Worm (Caenorhabditis elegans) whole organism, L4 larva: ENCODE results near the gene idpp-6.

Experiments
- D1046.2 ChIP-seq: fragments of 200-800 bp; sonication (Bioruptor generic); IDR thresholded peaks from 2 replicates; pipeline ENCODE4 v1.3.6; 2022; ENCODE audit warnings: missing genetic modification characterization, missing compliant biosample characterization
- F10B5.3 ChIP-seq: sonication (generic microtip); optimal IDR thresholded peaks from 2 replicates; lab custom pipeline; 2016; ENCODE audit warnings: mild to moderate bottlenecking, missing genetic modification characterization, missing compliant biosample characterization
- F26F4.8 ChIP-seq: fragments of 200-800 bp; sonication (Bioruptor generic); conservative IDR thresholded peaks from 2 replicates; pipeline ENCODE4 v1.3.6; 2022; ENCODE audit warnings: missing genetic modification characterization, missing compliant biosample characterization
- Y105C5A.15 ChIP-seq: fragments of 200-800 bp; sonication (Bioruptor generic); IDR thresholded peaks from 2 replicates; pipeline ENCODE4 v1.3.6; 2022; ENCODE audit warnings: missing genetic modification characterization, missing compliant biosample characterization
- Y5F2A.4 ChIP-seq: fragments of 200-800 bp; sonication (Bioruptor generic); optimal IDR thresholded peaks from 2 replicates; lab custom pipeline; 2018; ENCODE audit warnings: mild to moderate bottlenecking, missing genetic modification characterization, missing compliant biosample characterization
- Y75B8A.6 ChIP-seq: fragments of 200-800 bp; sonication (Bioruptor generic); IDR thresholded peaks from 2 replicates; pipeline ENCODE4 v1.3.6; 2022; ENCODE audit warnings: missing genetic modification reagents, missing genetic modification characterization, missing compliant biosample characterization
- aha-1 ChIP-seq: fragments of 150-350 bp; peaks from one replicate; lab custom pipeline; 2014; ENCODE audit warnings: missing biosample characterization, missing genetic modification characterization
- aly-2 ChIP-seq: sonication (generic microtip); optimal IDR thresholded peaks from 2 replicates; lab custom pipeline; 2018; ENCODE audit warnings: missing biosample characterization, missing genetic modification characterization
- ama-1 ChIP-seq: fragments of 150-350 bp; optimal IDR thresholded peaks from 2 replicates; lab custom pipeline; 2014; ENCODE audit warnings: inconsistent platforms, mixed read lengths
- arid-1 ChIP-seq: fragments of 200-800 bp; sonication (Bioruptor generic); conservative IDR thresholded peaks from 2 replicates; pipeline ENCODE4 v1.3.6; 2022; ENCODE audit warnings: missing genetic modification reagents, missing genetic modification characterization, missing compliant biosample characterization
- ceh-28 ChIP-seq: fragments of 150-350 bp; optimal IDR thresholded peaks from 2 replicates; lab custom pipeline; 2014; ENCODE audit warnings: missing biosample characterization, missing genetic modification reagents, missing genetic modification characterization
- ceh-32 ChIP-seq: sonication (generic microtip); optimal IDR thresholded peaks from 2 replicates; lab custom pipeline; 2016; ENCODE audit warnings: mild to moderate bottlenecking, missing genetic modification characterization, missing compliant biosample characterization; ENCODE audit not compliant: poor library complexity
- ctbp-1 ChIP-seq: fragments of 200-800 bp; sonication (Bioruptor generic); IDR thresholded peaks from 2 replicates; pipeline ENCODE4 v1.3.6; 2022; ENCODE audit warnings: missing genetic modification reagents, missing genetic modification characterization, missing compliant biosample characterization
- daf-16 ChIP-seq, 3 experiments: sonication (generic microtip); optimal IDR thresholded peaks; 2 replicates each; lab custom pipeline; 2016 to 2017; ENCODE audit warnings: missing genetic modification characterization in 3 of 3, missing genetic modification reagents in 3 of 3, mild to moderate bottlenecking in 2 of 3, missing compliant biosample characterization in 2 of 3, missing biosample characterization in 1 of 3, moderate library complexity in 1 of 3
- daf-19 ChIP-seq: fragments of 200-800 bp; sonication (Bioruptor generic); conservative IDR thresholded peaks from 2 replicates; pipeline ENCODE4 v1.3.6; 2022; ENCODE audit warnings: missing genetic modification characterization, missing compliant biosample characterization
- daf-8 ChIP-seq: fragments of 200-800 bp; sonication (Bioruptor generic); IDR thresholded peaks from 2 replicates; pipeline ENCODE4 v1.3.6; 2022; ENCODE audit warnings: missing genetic modification characterization, missing compliant biosample characterization
- dmd-6 ChIP-seq: fragments of 200-800 bp; sonication (Bioruptor generic); IDR thresholded peaks from 2 replicates; pipeline ENCODE4 v1.3.6; 2022; ENCODE audit warnings: missing genetic modification reagents, missing genetic modification characterization, missing compliant biosample characterization
- dmd-9 ChIP-seq: fragments of 200-800 bp; sonication (Bioruptor generic); IDR thresholded peaks from 2 replicates; pipeline ENCODE4 v1.3.6; 2022; ENCODE audit warnings: missing genetic modification reagents, missing genetic modification characterization, missing compliant biosample characterization
- egl-27 ChIP-seq: sonication (generic microtip); optimal IDR thresholded peaks from 3 replicates; lab custom pipeline; 2017; ENCODE audit warnings: missing biosample characterization, missing genetic modification reagents, missing genetic modification characterization
- egl-43 ChIP-seq: fragments of 200-800 bp; sonication (Bioruptor generic); IDR thresholded peaks from 2 replicates; pipeline ENCODE4 v1.3.6; 2022; ENCODE audit warnings: missing genetic modification reagents, missing genetic modification characterization, missing compliant biosample characterization
- fkh-10 ChIP-seq: fragments of 150-350 bp; optimal IDR thresholded peaks from 2 replicates; lab custom pipeline; 2014; ENCODE audit warnings: missing biosample characterization, missing genetic modification reagents, missing genetic modification characterization
- hlh-30 ChIP-seq: sonication (generic microtip); optimal IDR thresholded peaks from 2 replicates; lab custom pipeline; 2017; ENCODE audit warnings: antibody characterized with exemption, mild to moderate bottlenecking, missing genetic modification characterization, missing compliant biosample characterization; ENCODE audit not compliant: insufficient read depth
- jun-1 ChIP-seq: fragments of 150-350 bp; optimal IDR thresholded peaks from 2 replicates; lab custom pipeline; 2014; ENCODE audit warnings: missing biosample characterization, missing genetic modification reagents, missing genetic modification characterization
- lin-1 ChIP-seq: fragments of 200-800 bp; sonication (Bioruptor generic); IDR thresholded peaks from 2 replicates; pipeline ENCODE4 v1.3.6; 2022; ENCODE audit warnings: missing genetic modification reagents, missing genetic modification characterization, missing compliant biosample characterization
- lin-15B ChIP-seq: fragments of 150-350 bp; sonication (generic microtip); optimal IDR thresholded peaks from 3 replicates; lab custom pipeline; 2014; ENCODE audit warnings: missing biosample characterization, missing genetic modification characterization
- lin-29 ChIP-seq: fragments of 200-800 bp; sonication (Bioruptor generic); IDR thresholded peaks from 2 replicates; pipeline ENCODE4 v1.3.6; 2022; ENCODE audit warnings: missing genetic modification reagents, missing genetic modification characterization, missing compliant biosample characterization
- lin-39 ChIP-seq: fragments of 150-350 bp; optimal IDR thresholded peaks from 2 replicates; lab custom pipeline; 2014; ENCODE audit warnings: missing biosample characterization, missing genetic modification reagents, missing genetic modification characterization
- lir-3 ChIP-seq: sonication (generic microtip); optimal IDR thresholded peaks from 2 replicates; lab custom pipeline; 2016; ENCODE audit warnings: mild to moderate bottlenecking, missing genetic modification characterization, missing compliant biosample characterization
- lsy-2 ChIP-seq, 2 experiments: fragments of 150-350 bp in 1 of 2; sonication (generic microtip) in 1 of 2; optimal IDR thresholded peaks; 2 replicates each; lab custom pipeline; 2014 to 2017; ENCODE audit warnings: missing biosample characterization in 2 of 2, missing genetic modification characterization in 2 of 2
- mdl-1 ChIP-seq, 2 experiments: fragments of 150-350 bp in 1 of 2; sonication (generic microtip) in 1 of 2; optimal IDR thresholded peaks; 2 replicates each; lab custom pipeline; 2014 to 2017; ENCODE audit warnings: missing biosample characterization in 2 of 2, missing genetic modification characterization in 2 of 2
- nhr-10 ChIP-seq: fragments of 150-350 bp; optimal IDR thresholded peaks from 2 replicates; lab custom pipeline; 2014; ENCODE audit warnings: missing biosample characterization, missing genetic modification characterization
- nhr-102 ChIP-seq: sonication (generic microtip); optimal IDR thresholded peaks from 2 replicates; lab custom pipeline; 2016; ENCODE audit warnings: mild to moderate bottlenecking, missing genetic modification characterization, moderate library complexity, missing compliant biosample characterization
- nhr-111 ChIP-seq: fragments of 200-800 bp; sonication (Bioruptor generic); optimal IDR thresholded peaks from 2 replicates; lab custom pipeline; 2018; ENCODE audit warnings: mild to moderate bottlenecking, missing genetic modification characterization, missing compliant biosample characterization
- nhr-25 ChIP-seq: sonication (generic microtip); optimal IDR thresholded peaks from 2 replicates; lab custom pipeline; 2017; ENCODE audit warnings: missing genetic modification characterization, mild to moderate bottlenecking, missing compliant biosample characterization, antibody characterized with exemption, moderate library complexity, borderline replicate concordance; ENCODE audit not compliant: insufficient read depth
- nhr-28 ChIP-seq: fragments of 150-350 bp; optimal IDR thresholded peaks from 2 replicates; lab custom pipeline; 2014; ENCODE audit warnings: missing biosample characterization, missing genetic modification characterization
- nhr-42 ChIP-seq: fragments of 200-800 bp; sonication (Bioruptor generic); IDR thresholded peaks from 2 replicates; pipeline ENCODE4 v1.3.6; 2022; ENCODE audit warnings: missing genetic modification characterization, missing compliant biosample characterization
- nhr-48 ChIP-seq: sonication (generic microtip); optimal IDR thresholded peaks from 2 replicates; lab custom pipeline; 2016; ENCODE audit warnings: mild to moderate bottlenecking, missing genetic modification characterization, missing compliant biosample characterization
- nhr-6 ChIP-seq: fragments of 150-350 bp; optimal IDR thresholded peaks from 2 replicates; lab custom pipeline; 2014; ENCODE audit warnings: missing biosample characterization, missing genetic modification characterization
- nhr-77 ChIP-seq: fragments of 150-350 bp; optimal IDR thresholded peaks from 2 replicates; lab custom pipeline; 2014; ENCODE audit warnings: missing biosample characterization, missing genetic modification characterization
- php-3 ChIP-seq: fragments of 200-800 bp; sonication (Bioruptor generic); IDR thresholded peaks from 2 replicates; pipeline ENCODE4 v1.3.6; 2022; ENCODE audit warnings: missing genetic modification reagents, missing genetic modification characterization, missing compliant biosample characterization
- rbr-2 ChIP-seq: sonication (generic microtip); optimal IDR thresholded peaks from 2 replicates; lab custom pipeline; 2016; ENCODE audit warnings: missing genotype, missing genetic modification characterization, missing compliant biosample characterization
- skn-1 ChIP-seq: fragments of 150-350 bp; optimal IDR thresholded peaks from 2 replicates; lab custom pipeline; 2014; ENCODE audit warnings: missing biosample characterization, missing genetic modification characterization
- spr-1 ChIP-seq: sonication (generic microtip); optimal IDR thresholded peaks from 2 replicates; lab custom pipeline; 2016; ENCODE audit warnings: mild to moderate bottlenecking, missing genetic modification characterization, missing compliant biosample characterization
- spr-3 ChIP-seq: fragments of 200-800 bp; sonication (Bioruptor generic); optimal IDR thresholded peaks from 2 replicates; lab custom pipeline; 2018; ENCODE audit warnings: mild to moderate bottlenecking, missing genetic modification characterization, missing compliant biosample characterization
- tag-97 ChIP-seq: fragments of 200-800 bp; sonication (Bioruptor generic); IDR thresholded peaks from 2 replicates; pipeline ENCODE4 v1.3.6; 2022; ENCODE audit warnings: missing genetic modification characterization, missing compliant biosample characterization
- tra-1 ChIP-seq: fragments of 200-800 bp; sonication (Bioruptor generic); IDR thresholded peaks from 2 replicates; pipeline ENCODE4 v1.3.6; 2022; ENCODE audit warnings: missing genetic modification reagents, missing genetic modification characterization, missing compliant biosample characterization
- unc-39 ChIP-seq: sonication (generic microtip); optimal IDR thresholded peaks from 2 replicates; lab custom pipeline; 2017; ENCODE audit warnings: missing biosample characterization, missing genetic modification characterization
- unc-62 ChIP-seq, 3 experiments: fragments of 150-350 bp in 1 of 3; sonication (generic microtip); optimal IDR thresholded peaks in 2 of 3; peaks in 1 of 3; 1 replicate in 1 of 3; 2 replicates in 2 of 3; lab custom pipeline; 2014 to 2017; ENCODE audit warnings: missing biosample characterization in 3 of 3, missing genetic modification characterization in 3 of 3, missing genetic modification reagents in 3 of 3, missing genotype in 1 of 3
- zfp-3 ChIP-seq: fragments of 200-800 bp; sonication (Bioruptor generic); conservative IDR thresholded peaks from 2 replicates; pipeline ENCODE4 v1.3.6; 2022; ENCODE audit warnings: missing genetic modification reagents, missing genetic modification characterization, missing compliant biosample characterization
- zip-11 ChIP-seq: fragments of 200-800 bp; sonication (Bioruptor generic); IDR thresholded peaks from 2 replicates; pipeline ENCODE4 v1.3.6; 2022; ENCODE audit warnings: missing genetic modification characterization, missing compliant biosample characterization
- ztf-11 ChIP-seq: fragments of 150-350 bp; optimal IDR thresholded peaks from 2 replicates; lab custom pipeline; 2014; ENCODE audit warnings: missing biosample characterization, missing genetic modification characterization
- ztf-7 ChIP-seq: fragments of 150-350 bp; optimal IDR thresholded peaks from 2 replicates; lab custom pipeline; 2014; ENCODE audit warnings: missing biosample characterization, missing genetic modification characterization

idpp-6 gene

DNA sequence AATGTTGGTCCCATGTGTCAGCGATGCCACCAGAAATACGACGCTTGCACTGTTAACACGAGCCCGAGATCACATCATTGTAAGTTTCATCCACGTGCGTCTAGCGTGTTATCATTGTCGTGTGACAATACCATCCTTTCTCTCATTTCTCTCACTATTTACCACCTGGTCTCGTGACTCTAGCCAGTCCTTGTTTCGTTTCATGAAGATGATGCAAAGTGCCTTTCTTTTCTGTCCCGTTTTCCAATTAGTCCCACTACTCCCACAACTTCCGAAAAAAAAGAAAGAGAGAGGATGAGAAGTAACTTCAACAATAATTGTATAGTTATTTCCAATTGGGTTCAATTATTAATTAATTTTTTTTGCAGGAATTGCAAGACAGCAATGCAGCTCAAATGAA is 40.1 kb upstream of the idpp-6 start (continued):
- TF ChIP-seq lin-29 (no peak), daf-16 (GFP tag; optimal IDR thresholded peaks at IDR 0.05; lab: Kevin White, UChicago) (no peak), daf-16 (tag; optimal IDR thresholded peaks at IDR 0.05; lab: Kevin White, UChicago) (peak; percentile 69), nhr-6 (tag; lab: Kevin White, UChicago) (no peak), nhr-102 (tag; lab: Kevin White, UChicago) (no peak), ceh-28 (no peak), lir-3 (tag; lab: Kevin White, UChicago) (no peak), nhr-77 (peak; percentile 39), zip-11 (GFP tag; lab: Robert Waterston, UW) (no peak), Y105C5A.15 (GFP tag; lab: Robert Waterston, UW) (no peak), F10B5.3 (no peak), unc-62 (GFP tag; optimal IDR thresholded peaks at IDR 0.05 in 1 of 2; lab: Kevin White, UChicago) (peak in 1 of 2 experiments; percentile 98), unc-62 (tag; optimal IDR thresholded peaks at IDR 0.05; lab: Kevin White, UChicago) (no peak), lin-39 (no peak), nhr-111 (no peak), dmd-9 (GFP tag; lab: Robert Waterston, UW) (no peak), hlh-30 (tag; lab: Kevin White, UChicago) (peak; percentile 86), nhr-10 (tag; lab: Kevin White, UChicago) (peak; percentile 89), dmd-6 (GFP tag; lab: Robert Waterston, UW) (peak; percentile 91), tag-97 (GFP tag; lab: Robert Waterston, UW) (no peak), egl-43 (GFP tag; lab: Robert Waterston, UW) (no peak), lin-15B (no peak), skn-1 (tag; lab: Kevin White, UChicago) (no peak), ceh-32 (no peak), rbr-2 (tag; lab: Kevin White, UChicago) (no peak), tra-1 (GFP tag; lab: Robert Waterston, UW) (no peak), egl-27 (no peak), ztf-7 (tag; lab: Kevin White, UChicago) (no peak), Y75B8A.6 (peak; percentile 4; the same call in 1 of the 2 replicates), mdl-1 (tag; optimal IDR thresholded peaks at IDR 0.05; lab: Kevin White, UChicago) (peak in 1 of 2 experiments; percentile 100), ctbp-1 (GFP tag; lab: Robert Waterston, UW) (no peak), arid-1 (GFP tag; lab: Robert Waterston, UW) (no peak), fkh-10 (GFP tag; lab: Kevin White, UChicago) (no peak), lin-1 (GFP tag; lab: Robert Waterston, UW) (no peak), D1046.2 (GFP tag; lab: Robert Waterston, UW) (no peak), spr-1 (no peak), Y5F2A.4 (GFP tag; lab: Kevin White, UChicago) (no peak), nhr-42 (GFP tag; lab: Robert Waterston, UW) (no peak), aly-2 (tag; lab: Kevin White, UChicago) (no peak), nhr-28 (tag; lab: Kevin White, UChicago) (peak; percentile 80), lsy-2 (tag; optimal IDR thresholded peaks at IDR 0.05; lab: Kevin White, UChicago) (peak; percentile 43 to 67), nhr-25 (tag; lab: Kevin White, UChicago) (no peak), zfp-3 (no peak), ztf-11 (tag; lab: Kevin White, UChicago) (no peak), F26F4.8 (no peak), jun-1 (peak; percentile 23), aha-1 (peak; percentile 17), daf-19 (no peak), nhr-48 (peak; percentile 31), spr-3 (GFP tag; lab: Kevin White, UChicago) (no peak), php-3 (GFP tag; lab: Robert Waterston, UW) (peak; percentile 27; the same call in 1 of the 2 replicates), ama-1 (lab: Kevin White, UChicago) (no peak), daf-8 (GFP tag; lab: Robert Waterston, UW) (no peak), unc-39 (no peak)
